Fruit fly (Drosophila melanogaster) whole organism, wandering third instar larva: ENCODE data around the gene Nckx30C.

Experiments
- CrebA ChIP-seq: fragments of 200-800 bp; sonication (Bioruptor generic); optimal IDR thresholded peaks from 2 replicates; lab custom pipeline; 2016; ENCODE audit warnings: missing biosample characterization, mild to moderate bottlenecking, missing genetic modification characterization, borderline replicate concordance
- HLH106 ChIP-seq: fragments of 200-800 bp; optimal IDR thresholded peaks from 3 replicates; lab custom pipeline; 2019; ENCODE audit warnings: missing biosample characterization, mild to moderate bottlenecking, missing genetic modification characterization, moderate library complexity
- ey ChIP-seq: fragments of 200-800 bp; sonication (Bioruptor generic); optimal IDR thresholded peaks from 2 replicates; lab custom pipeline; 2016; ENCODE audit warnings: missing biosample characterization, missing genetic modification characterization
- foxo ChIP-seq, 2 experiments: fragments of 200-800 bp; sonication (Bioruptor generic); optimal IDR thresholded peaks; 2 replicates in 1 of 2; 3 replicates in 1 of 2; lab custom pipeline; 2016 to 2017; ENCODE audit warnings: missing biosample characterization in 2 of 2, missing genetic modification characterization in 2 of 2
- jim ChIP-seq: fragments of 175-275, 200-325 bp; sonication (Bioruptor generic); optimal IDR thresholded peaks from 2 replicates; lab custom pipeline; 2016; ENCODE audit warnings: missing biosample characterization, mild to moderate bottlenecking, missing genetic modification characterization
- pan ChIP-seq: fragments of >200 bp; optimal IDR thresholded peaks from 2 replicates; lab custom pipeline; 2017
- psq ChIP-seq: fragments of 200-800 bp; sonication (Bioruptor generic); optimal IDR thresholded peaks from 3 replicates; lab custom pipeline; 2017; ENCODE audit warnings: missing biosample characterization, mild to moderate bottlenecking, missing genetic modification characterization, moderate library complexity
- rgr ChIP-seq: fragments of 200-800 bp; sonication (Bioruptor generic); optimal IDR thresholded peaks from 3 replicates; lab custom pipeline; 2016; ENCODE audit warnings: missing biosample characterization, mild to moderate bottlenecking, missing genetic modification characterization
- woc ChIP-seq: sonication (Bioruptor generic); optimal IDR thresholded peaks from 2 replicates; lab custom pipeline; 2016; ENCODE audit warnings: missing biosample characterization, mild to moderate bottlenecking, missing genetic modification characterization

DNA sequence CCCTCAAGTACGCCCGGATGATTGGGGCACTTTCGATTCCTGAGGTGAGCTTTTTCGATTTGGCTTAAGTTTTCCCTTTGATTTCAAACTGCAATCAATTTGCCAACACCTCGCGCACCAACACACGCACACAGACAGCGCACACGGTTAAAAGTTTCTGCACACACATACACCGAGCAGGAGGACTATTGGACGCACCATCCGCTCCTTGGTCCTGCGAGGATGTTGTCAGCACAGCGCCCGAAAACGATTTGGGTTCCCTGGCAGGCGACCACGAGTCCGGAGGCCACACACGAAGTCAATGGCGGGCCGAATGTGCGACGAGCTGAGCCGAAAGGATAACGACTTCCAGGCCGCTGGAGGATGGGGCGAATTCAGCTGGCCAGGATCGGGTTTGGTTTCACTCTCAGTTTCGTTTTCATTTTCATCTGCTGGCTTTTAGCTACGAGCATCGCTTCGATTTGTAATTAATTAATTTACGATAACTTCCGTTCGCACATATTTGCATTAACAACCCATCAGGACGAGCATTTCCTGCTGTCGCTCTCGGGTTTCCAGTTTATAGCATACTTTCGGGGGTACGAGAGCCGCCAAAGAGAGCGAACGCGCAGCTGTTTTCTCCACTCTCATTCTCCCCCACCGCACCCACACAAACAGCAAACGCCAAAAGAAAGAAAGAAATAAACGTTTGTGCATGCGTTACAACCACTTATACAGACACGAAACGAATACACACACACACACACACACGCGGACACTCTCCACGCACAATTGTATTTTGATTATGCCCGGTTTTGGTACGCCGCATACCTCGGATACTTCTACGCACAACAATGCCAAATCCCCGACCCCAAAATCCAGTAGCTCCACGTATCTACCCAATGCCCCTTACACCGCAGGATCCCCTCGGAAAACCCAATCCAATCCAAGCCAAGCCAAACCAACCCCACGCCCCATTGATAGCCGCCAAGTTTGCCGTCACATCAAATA, at the start of gene Nckx30C:
- TF ChIP-seq ey (GFP tag; lab: Kevin White, UChicago) = no peak
- TF ChIP-seq HLH106 (tag; lab: Kevin White, UChicago) = no peak
- no peak for TF ChIP-seq woc (GFP tag; lab: Kevin White, UChicago)
- TF ChIP-seq psq (GFP tag; lab: Kevin White, UChicago) = no peak
- TF ChIP-seq CrebA = no peak
- TF ChIP-seq jim = no peak
- TF ChIP-seq pan (lab: Kevin White, UChicago) = no peak
- TF ChIP-seq foxo (GFP tag; optimal IDR thresholded peaks at IDR 0.05; lab: Kevin White, UChicago) = no peak
- TF ChIP-seq rgr (GFP tag; lab: Kevin White, UChicago) = no peak
